Worm (Caenorhabditis elegans) whole organism, late embryonic: Measurements from ENCODE around the gene F55A4.7.

ENCODE experiments used
- C08G9.2 ChIP-seq: sonication (generic microtip); optimal IDR thresholded peaks from 2 replicates; lab custom pipeline; 2016; ENCODE audit warnings: mild to moderate bottlenecking, missing genetic modification characterization, moderate library complexity, missing compliant biosample characterization
- F13H6.1 ChIP-seq: sonication (generic microtip); optimal IDR thresholded peaks from 2 replicates; lab custom pipeline; 2016; ENCODE audit warnings: missing genetic modification characterization, missing compliant biosample characterization
- T23F11.4 ChIP-seq: fragments of 200-800 bp; sonication (Bioruptor generic); optimal IDR thresholded peaks from 2 replicates; lab custom pipeline; 2018; ENCODE audit warnings: mild to moderate bottlenecking, missing genetic modification characterization, missing compliant biosample characterization
- Y22D7AL.16 ChIP-seq: sonication (generic microtip); optimal IDR thresholded peaks from 2 replicates; lab custom pipeline; 2016; ENCODE audit warnings: missing genetic modification characterization, missing compliant biosample characterization
- ceh-14 ChIP-seq: sonication (generic microtip); optimal IDR thresholded peaks from 2 replicates; lab custom pipeline; 2016; ENCODE audit warnings: missing genotype, missing genetic modification characterization, missing compliant biosample characterization
- ceh-18 ChIP-seq: sonication (generic microtip); optimal IDR thresholded peaks from 2 replicates; lab custom pipeline; 2016; ENCODE audit warnings: missing genetic modification characterization, missing compliant biosample characterization
- ceh-2 ChIP-seq: sonication (generic microtip); optimal IDR thresholded peaks from 2 replicates; lab custom pipeline; 2016; ENCODE audit warnings: missing genotype, missing genetic modification characterization, missing compliant biosample characterization
- ceh-22 ChIP-seq: sonication (generic microtip); optimal IDR thresholded peaks from 2 replicates; lab custom pipeline; 2017; ENCODE audit warnings: missing biosample characterization, missing genetic modification characterization
- ceh-30 ChIP-seq: fragments of 150-350 bp; optimal IDR thresholded peaks from 2 replicates; lab custom pipeline; 2014; ENCODE audit warnings: missing biosample characterization, missing genetic modification characterization
- ceh-31 ChIP-seq: sonication (generic microtip); optimal IDR thresholded peaks from 2 replicates; lab custom pipeline; 2016; ENCODE audit warnings: missing genetic modification characterization, missing compliant biosample characterization
- ceh-34 ChIP-seq: sonication (generic microtip); optimal IDR thresholded peaks from 2 replicates; lab custom pipeline; 2016; ENCODE audit warnings: mild to moderate bottlenecking, missing genetic modification characterization, missing compliant biosample characterization
- ceh-6 ChIP-seq: fragments of 200-800 bp; sonication (Bioruptor generic); optimal IDR thresholded peaks from 2 replicates; lab custom pipeline; 2018; ENCODE audit warnings: mild to moderate bottlenecking, missing genetic modification characterization, missing compliant biosample characterization
- ceh-9 ChIP-seq: sonication (generic microtip); optimal IDR thresholded peaks from 2 replicates; lab custom pipeline; 2016; ENCODE audit warnings: mild to moderate bottlenecking, missing genetic modification characterization, inconsistent platforms, missing compliant biosample characterization
- che-1 ChIP-seq: sonication (generic microtip); optimal IDR thresholded peaks from 2 replicates; lab custom pipeline; 2016; ENCODE audit warnings: mild to moderate bottlenecking, missing genetic modification characterization, missing compliant biosample characterization
- dmd-4 ChIP-seq: sonication (generic microtip); optimal IDR thresholded peaks from 2 replicates; lab custom pipeline; 2016; ENCODE audit warnings: borderline replicate concordance, missing genetic modification characterization, missing compliant biosample characterization
- dve-1 ChIP-seq: sonication (generic microtip); optimal IDR thresholded peaks from 2 replicates; lab custom pipeline; 2017; ENCODE audit warnings: antibody characterized with exemption, mild to moderate bottlenecking, missing genetic modification characterization, missing compliant biosample characterization
- elt-4 ChIP-seq: sonication (generic microtip); optimal IDR thresholded peaks from 2 replicates; lab custom pipeline; 2016; ENCODE audit warnings: missing genetic modification characterization, missing compliant biosample characterization
- ets-4 ChIP-seq: sonication (generic microtip); optimal IDR thresholded peaks from 2 replicates; lab custom pipeline; 2016; ENCODE audit warnings: missing genetic modification characterization, missing compliant biosample characterization
- fkh-10 ChIP-seq: fragments of 150-350 bp; optimal IDR thresholded peaks from 2 replicates; lab custom pipeline; 2014; ENCODE audit warnings: missing biosample characterization, missing genetic modification reagents, missing genetic modification characterization
- fkh-6 ChIP-seq: sonication (generic microtip); optimal IDR thresholded peaks from 2 replicates; lab custom pipeline; 2016; ENCODE audit warnings: missing genetic modification characterization, missing compliant biosample characterization
- gmeb-2 ChIP-seq: sonication (generic microtip); optimal IDR thresholded peaks from 2 replicates; lab custom pipeline; 2016; ENCODE audit warnings: missing genetic modification characterization, inconsistent platforms, missing compliant biosample characterization
- hlh-30 ChIP-seq: sonication (generic microtip); optimal IDR thresholded peaks from 2 replicates; lab custom pipeline; 2017; ENCODE audit warnings: antibody characterized with exemption, missing genetic modification characterization, missing compliant biosample characterization; ENCODE audit not compliant: insufficient read depth
- hlh-6 ChIP-seq: sonication (generic microtip); optimal IDR thresholded peaks from 2 replicates; lab custom pipeline; 2016; ENCODE audit warnings: missing genotype, missing genetic modification characterization, missing compliant biosample characterization
- hlh-8 ChIP-seq: sonication (generic microtip); optimal IDR thresholded peaks from 2 replicates; lab custom pipeline; 2016; ENCODE audit warnings: missing genotype, missing genetic modification characterization, missing compliant biosample characterization
- lim-6 ChIP-seq: sonication (generic microtip); optimal IDR thresholded peaks from 2 replicates; lab custom pipeline; 2016; ENCODE audit warnings: missing genetic modification characterization, missing compliant biosample characterization
- mec-3 ChIP-seq: sonication (generic microtip); optimal IDR thresholded peaks from 2 replicates; lab custom pipeline; 2016; ENCODE audit warnings: borderline replicate concordance, missing genetic modification characterization, missing compliant biosample characterization
- nfya-1 ChIP-seq: sonication (generic microtip); optimal IDR thresholded peaks from 2 replicates; lab custom pipeline; 2017; ENCODE audit warnings: missing genetic modification characterization, mild to moderate bottlenecking, missing compliant biosample characterization, antibody characterized with exemption, moderate library complexity
- nhr-11 ChIP-seq: fragments of 150-350 bp; optimal IDR thresholded peaks from 2 replicates; lab custom pipeline; 2014; ENCODE audit warnings: missing biosample characterization, missing genetic modification characterization
- nhr-232 ChIP-seq: sonication (generic microtip); optimal IDR thresholded peaks from 2 replicates; lab custom pipeline; 2016; ENCODE audit warnings: missing genetic modification characterization, missing compliant biosample characterization
- odd-2 ChIP-seq: sonication (generic microtip); optimal IDR thresholded peaks from 2 replicates; lab custom pipeline; 2017; ENCODE audit warnings: antibody characterized with exemption, mild to moderate bottlenecking, missing genetic modification characterization, missing compliant biosample characterization
- pag-3 ChIP-seq: sonication (generic microtip); optimal IDR thresholded peaks from 2 replicates; lab custom pipeline; 2016; ENCODE audit warnings: missing compliant biosample characterization, missing genetic modification characterization, borderline replicate concordance
- pax-1 ChIP-seq: fragments of 150-350 bp; optimal IDR thresholded peaks from 2 replicates; lab custom pipeline; 2014; ENCODE audit warnings: missing biosample characterization, missing genetic modification characterization
- pha-2 ChIP-seq: sonication (generic microtip); optimal IDR thresholded peaks from 2 replicates; lab custom pipeline; 2017; ENCODE audit warnings: mild to moderate bottlenecking, missing genetic modification characterization, missing compliant biosample characterization
- pha-4 ChIP-seq: fragments of 150-350 bp; optimal IDR thresholded peaks from 2 replicates; lab custom pipeline; 2018; ENCODE audit warnings: missing biosample characterization, missing genetic modification reagents, missing genetic modification characterization
- pros-1 ChIP-seq: fragments of 150-350 bp; optimal IDR thresholded peaks from 2 replicates; lab custom pipeline; 2014; ENCODE audit warnings: missing biosample characterization, missing genetic modification reagents, missing genetic modification characterization
- ref-2 ChIP-seq: sonication (generic microtip); optimal IDR thresholded peaks from 2 replicates; lab custom pipeline; 2016; ENCODE audit warnings: missing genetic modification characterization, missing compliant biosample characterization
- sox-2 ChIP-seq: fragments of 200-800 bp; sonication (Bioruptor generic); IDR thresholded peaks from 2 replicates; pipeline ENCODE4 v1.3.6; 2022; ENCODE audit warnings: missing genetic modification reagents, missing genetic modification characterization, missing compliant biosample characterization
- sox-4 ChIP-seq: sonication (generic microtip); optimal IDR thresholded peaks from 2 replicates; lab custom pipeline; 2017; ENCODE audit warnings: mild to moderate bottlenecking, missing genetic modification characterization, inconsistent platforms, missing compliant biosample characterization
- ttx-3 ChIP-seq: sonication (generic microtip); optimal IDR thresholded peaks from 2 replicates; lab custom pipeline; 2016; ENCODE audit warnings: missing genetic modification reagents, missing genetic modification characterization, missing compliant biosample characterization
- unc-3 ChIP-seq, 2 experiments: fragments of 200-800 bp in 1 of 2; sonication (Bioruptor generic) in 1 of 2; sonication (generic microtip) in 1 of 2; conservative IDR thresholded peaks in 1 of 2; optimal IDR thresholded peaks in 1 of 2; 2 replicates each; pipeline versions ENCODE4 v1.3.6 to Lab custom; 2016 to 2022; ENCODE audit warnings: missing compliant biosample characterization in 2 of 2, missing genetic modification characterization in 2 of 2, missing genetic modification reagents in 1 of 2
- unc-42 ChIP-seq: sonication (generic microtip); optimal IDR thresholded peaks from 2 replicates; lab custom pipeline; 2016; ENCODE audit warnings: missing genotype, missing genetic modification characterization, missing compliant biosample characterization
- unc-55 ChIP-seq: sonication (generic microtip); optimal IDR thresholded peaks from 2 replicates; lab custom pipeline; 2017; ENCODE audit warnings: missing biosample characterization, missing genetic modification reagents, missing genetic modification characterization
- unc-86 ChIP-seq: sonication (generic microtip); optimal IDR thresholded peaks from 2 replicates; lab custom pipeline; 2016; ENCODE audit warnings: missing genetic modification characterization, missing compliant biosample characterization
- ztf-16 ChIP-seq: sonication (generic microtip); optimal IDR thresholded peaks from 2 replicates; lab custom pipeline; 2017; ENCODE audit warnings: missing genetic modification characterization, missing compliant biosample characterization

Gene F55A4.7

DNA sequence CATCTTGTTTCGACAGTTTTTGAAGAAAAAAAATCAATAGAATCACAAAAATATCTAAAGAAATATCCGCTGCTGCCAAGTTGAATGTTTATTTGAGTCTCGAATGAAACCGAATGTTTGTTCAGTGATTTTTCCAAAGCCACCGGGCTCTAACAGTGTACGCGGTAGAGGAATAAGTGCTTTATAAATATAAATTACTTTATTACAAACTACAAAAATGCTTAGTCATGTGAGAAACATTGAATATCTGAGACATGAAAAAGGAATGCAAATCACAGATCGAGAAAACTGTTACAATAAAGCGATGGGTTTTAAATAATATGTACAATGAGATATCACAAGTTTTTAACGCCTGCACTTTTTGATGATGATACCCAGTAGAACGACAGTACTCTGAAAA, at the start of gene F55A4.7:
F55A4.7 (minus strand) TSS at position 101 of the 400 bp plus-strand sequence.
- TF ChIP-seq mec-3 (tag; lab: Kevin White, UChicago) (no peak), unc-86 (no peak), F13H6.1 (tag; lab: Kevin White, UChicago) (no peak), nhr-11 (no peak), ceh-9 (tag; lab: Kevin White, UChicago) (no peak), Y22D7AL.16 (no peak), sox-4 (tag; lab: Kevin White, UChicago) (no peak), unc-42 (no peak), ref-2 (tag; lab: Kevin White, UChicago) (no peak), dve-1 (tag; lab: Kevin White, UChicago) (no peak), hlh-6 (tag; lab: Kevin White, UChicago) (no peak), sox-2 (no peak), che-1 (tag; lab: Kevin White, UChicago) (no peak), pha-2 (tag; lab: Kevin White, UChicago) (no peak), ttx-3 (tag; lab: Kevin White, UChicago) (no peak), ztf-16 (tag; lab: Kevin White, UChicago) (no peak), ets-4 (tag; lab: Kevin White, UChicago) (no peak), ceh-6 (GFP tag; lab: Kevin White, UChicago) (no peak)

DNA sequence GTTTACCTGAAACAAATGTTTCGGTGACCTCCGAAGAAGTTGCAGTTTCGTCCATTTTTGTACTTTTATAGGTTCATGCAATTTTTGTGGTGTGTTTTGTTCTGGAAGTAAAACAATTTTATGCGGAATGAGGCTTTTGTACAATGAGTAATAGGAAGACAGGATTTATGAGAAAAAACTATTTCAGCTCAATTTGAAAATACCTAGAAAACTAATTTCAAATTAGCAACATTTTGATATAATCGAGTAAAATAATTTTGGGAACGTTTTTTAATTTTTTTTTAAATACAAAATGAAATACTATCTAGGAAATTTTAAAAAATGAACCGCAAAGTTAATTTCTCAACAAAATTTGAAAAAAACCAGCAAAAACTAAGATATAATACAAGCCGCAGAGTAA, 49.8 kb upstream of the F55A4.7 start, which contains the start of gene rei-2:
rei-2 (minus strand) TSS at position 101 of the 400 bp plus-strand sequence.
- no peak for TF ChIP-seq hlh-6 (tag; lab: Kevin White, UChicago)
- no peak for TF ChIP-seq ceh-18 (tag; lab: Kevin White, UChicago)
- no peak for TF ChIP-seq unc-86
- no peak for TF ChIP-seq pros-1
- no peak for TF ChIP-seq unc-3 (GFP tag; conservative IDR thresholded peaks at IDR 0.05; lab: Robert Waterston, UW)
- TF ChIP-seq unc-3 (tag; optimal IDR thresholded peaks at IDR 0.05; lab: Kevin White, UChicago), result no peak
- TF ChIP-seq, all 69 proteins: peak for 0

DNA sequence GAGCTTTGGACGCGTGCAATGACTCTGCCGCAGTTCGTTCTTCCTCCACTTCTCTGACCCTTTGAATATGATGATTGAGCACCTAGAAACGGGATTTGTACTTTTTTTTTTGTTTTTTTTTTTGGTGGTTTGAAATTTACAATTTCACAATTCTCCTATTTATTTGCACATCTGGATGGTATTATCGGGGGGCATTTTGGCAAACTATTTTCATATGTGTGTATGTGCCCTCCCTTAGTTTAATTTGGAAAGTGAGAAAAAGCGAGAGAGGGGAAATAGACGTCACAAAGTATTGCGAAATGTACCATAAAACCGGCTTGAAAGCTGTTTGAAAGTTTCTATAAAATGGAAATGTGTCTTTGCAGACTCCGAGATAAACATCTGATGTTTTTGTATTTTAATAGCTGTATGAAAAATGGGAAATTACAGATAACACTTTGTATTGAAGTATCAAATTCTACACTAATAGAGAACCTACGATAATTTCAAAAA, 48.2 kb upstream of the F55A4.7 start:
- TF ChIP-seq ets-4 (tag; lab: Kevin White, UChicago) (no peak), hlh-8 (tag; lab: Kevin White, UChicago) (peak; percentile 35), ceh-22 (no peak), ceh-2 (tag; lab: Kevin White, UChicago) (no peak)

DNA sequence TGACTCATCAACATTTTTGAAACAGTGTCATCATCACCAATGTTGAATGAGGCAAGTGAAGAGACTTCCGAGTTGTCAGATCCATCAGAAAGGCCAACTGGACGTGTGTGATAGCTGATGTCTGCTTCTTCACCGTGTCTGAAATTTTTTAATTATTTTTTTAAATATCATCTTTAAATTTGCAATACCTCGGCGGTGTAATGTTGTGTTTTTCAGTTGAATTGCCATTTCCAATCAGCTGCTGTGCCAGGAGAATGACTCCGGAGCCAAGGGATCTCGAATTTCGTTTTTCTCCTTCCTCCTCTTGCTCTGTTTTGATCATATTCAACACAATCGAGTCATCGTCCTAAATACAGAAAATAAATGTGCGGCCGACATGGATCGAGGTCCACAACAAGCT, 46.8 kb upstream of the F55A4.7 start:
- TF ChIP-seq odd-2 (tag; lab: Kevin White, UChicago), result no peak
- TF ChIP-seq lim-6 (tag; lab: Kevin White, UChicago), result no peak
- TF ChIP-seq ceh-34 (tag; lab: Kevin White, UChicago), result no peak
- TF ChIP-seq ceh-18 (tag; lab: Kevin White, UChicago), result no peak
- TF ChIP-seq ztf-16 (tag; lab: Kevin White, UChicago), result no peak
- TF ChIP-seq fkh-10 (GFP tag; lab: Kevin White, UChicago), result no peak
- TF ChIP-seq pha-2 (tag; lab: Kevin White, UChicago), result no peak
- no peak for TF ChIP-seq unc-55 (GFP tag; lab: Kevin White, UChicago)

DNA sequence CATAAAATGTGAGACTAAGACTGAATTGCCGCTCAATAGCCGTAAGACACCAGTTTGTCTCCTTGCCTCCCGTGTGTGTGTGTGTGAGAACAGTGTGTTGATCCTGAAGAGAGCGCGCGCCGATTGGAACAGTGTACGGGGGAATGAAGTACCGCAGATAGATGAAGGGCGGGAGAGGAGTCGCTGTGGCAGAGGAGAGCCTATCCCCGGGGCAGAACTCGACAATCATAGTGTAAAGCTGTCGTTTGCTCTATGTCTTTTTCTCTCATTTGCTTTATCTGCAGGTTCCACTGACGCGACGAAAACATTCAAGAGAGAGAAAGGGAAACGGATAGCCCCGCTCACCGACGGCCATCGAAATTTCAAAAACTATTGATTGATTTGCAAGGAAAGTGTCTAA, 43.7 kb upstream of the F55A4.7 start:
- TF ChIP-seq ceh-22, result no peak
- no peak for TF ChIP-seq C08G9.2 (tag; lab: Kevin White, UChicago)
- TF ChIP-seq dmd-4 (tag; lab: Kevin White, UChicago), result no peak
- no peak for TF ChIP-seq ref-2 (tag; lab: Kevin White, UChicago)
- no peak for TF ChIP-seq pros-1
- TF ChIP-seq elt-4 (tag; lab: Kevin White, UChicago), result peak; percentile 3
- TF ChIP-seq nhr-11, result no peak
- no peak for TF ChIP-seq sox-4 (tag; lab: Kevin White, UChicago)
- TF ChIP-seq T23F11.4 (GFP tag; lab: Kevin White, UChicago), result no peak
- TF ChIP-seq gmeb-2 (tag; lab: Kevin White, UChicago), result no peak
- TF ChIP-seq ceh-14 (tag; lab: Kevin White, UChicago), result no peak
- TF ChIP-seq fkh-6, result no peak
- TF ChIP-seq nfya-1 (tag; lab: Kevin White, UChicago), result peak; percentile 17
- TF ChIP-seq Y22D7AL.16, result no peak
- no peak for TF ChIP-seq pax-1 (tag; lab: Kevin White, UChicago)
- TF ChIP-seq ceh-30 (tag; lab: Kevin White, UChicago), result no peak
- no peak for TF ChIP-seq hlh-30 (tag; lab: Kevin White, UChicago)
- no peak for TF ChIP-seq pha-4 (tag; lab: Kevin White, UChicago)
- no peak for TF ChIP-seq nhr-232 (tag; lab: Kevin White, UChicago)
- no peak for TF ChIP-seq ceh-31 (tag; lab: Kevin White, UChicago)
- no peak for TF ChIP-seq pag-3
